Worm (Caenorhabditis elegans): ENCODE measurements around the gene teg-1.

- no peak for TF ChIP-seq alr-1 (tag; optimal IDR thresholded peaks at IDR 0.05)
- no peak for TF ChIP-seq gmeb-1 (tag; optimal IDR thresholded peaks at IDR 0.05)
- no peak for TF ChIP-seq nhr-77 (tag; optimal IDR thresholded peaks at IDR 0.05)
- no peak for TF ChIP-seq mdl-1 (tag; optimal IDR thresholded peaks at IDR 0.05)
- TF ChIP-seq nhr-25 (tag; optimal IDR thresholded peaks at IDR 0.05), result no peak
- TF ChIP-seq nhr-10 (tag; optimal IDR thresholded peaks at IDR 0.05), result no peak
- TF ChIP-seq zag-1 (tag; optimal IDR thresholded peaks at IDR 0.05), result no peak
- no peak for TF ChIP-seq lsy-2 (tag; optimal IDR thresholded peaks at IDR 0.05)
- no peak for TF ChIP-seq aly-2 (tag; optimal IDR thresholded peaks at IDR 0.05)
- TF ChIP-seq egl-27 (tag; optimal IDR thresholded peaks at IDR 0.05), result no peak
Observed at ce11 chrIII:11270795-11271194, 47.2 kb downstream of the teg-1 start, which contains the start of gene obr-1.

Data from whole organism, L2 larva.